Fruit fly (Drosophila melanogaster): ENCODE results near the gene CG12880.

CG12880 gene

DNA sequence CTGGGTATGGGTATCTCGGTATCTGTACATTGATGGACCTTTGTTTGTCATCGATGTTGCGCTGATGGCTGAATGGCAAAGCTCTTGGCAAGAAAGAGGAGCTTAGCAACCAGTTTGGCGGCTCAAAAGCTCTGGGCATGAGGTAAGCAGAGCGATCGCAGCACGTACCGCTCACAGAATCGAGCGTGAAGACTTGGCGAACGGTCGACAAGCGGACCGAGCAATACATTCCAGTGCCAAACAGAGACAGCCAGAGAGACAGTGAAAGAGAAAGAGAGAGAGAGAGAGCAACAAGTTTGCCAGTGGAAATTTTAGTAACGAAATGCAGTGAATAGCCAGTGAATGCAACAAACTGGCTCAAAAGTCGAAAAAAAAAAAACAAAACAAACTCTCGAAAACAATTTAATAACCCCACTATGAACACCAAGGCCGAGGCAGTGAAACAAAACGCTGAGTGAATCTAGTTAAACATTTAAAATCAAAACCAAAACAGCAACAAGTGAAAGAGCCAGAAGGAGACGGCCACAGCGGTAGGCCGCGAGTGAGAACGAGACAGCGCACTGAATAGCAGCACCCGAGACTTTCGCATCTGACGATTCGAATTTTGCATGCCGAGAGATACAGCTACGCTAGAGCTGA, 50.7 kb downstream of the CG12880 start, which contains the start of gene Ets98B:
Gene Ets98B (plus strand): TSS at position 172 of the 639 bp plus-strand sequence.
- peak; percentile 43 for TF ChIP-seq CG13204 (GFP tag; optimal IDR thresholded peaks at IDR 0.05)
- TF ChIP-seq Pif1B (GFP tag; optimal IDR thresholded peaks at IDR 0.05) = peak; percentile 30
- no peak for TF ChIP-seq Snoo (tag; optimal IDR thresholded peaks at IDR 0.05)
- peak; percentile 71 for TF ChIP-seq CG4496 (GFP tag; IDR thresholded peaks at IDR 0.05)
- no peak for TF ChIP-seq gl (tag; optimal IDR thresholded peaks at IDR 0.05)
- peak; percentile 17 for TF ChIP-seq CG8159 (tag; optimal IDR thresholded peaks at IDR 0.05)
- 0 out of 2 replicates have a peak, but pooled peaks have one; percentile 52 for TF ChIP-seq Ets98B (GFP tag; IDR thresholded peaks at IDR 0.05)
- 0 out of 3 replicates have a peak, but pooled peaks have one; percentile 30 for TF ChIP-seq fd96Ca (GFP tag; IDR thresholded peaks at IDR 0.05)
- TF ChIP-seq Pif1A (GFP tag; optimal IDR thresholded peaks at IDR 0.05) = no peak

dm6 chr3R:27737038-27737437, 51.3 kb downstream of the CG12880 start:
- TF ChIP-seq rn (GFP tag; IDR thresholded peaks at IDR 0.05) (no peak), CG13204 (GFP tag; optimal IDR thresholded peaks at IDR 0.05) (no peak), CG17806 (tag; optimal IDR thresholded peaks at IDR 0.05) (no peak), CG34367 (tag; optimal IDR thresholded peaks at IDR 0.05) (no peak), CG32121 (GFP tag; IDR thresholded peaks at IDR 0.05) (no peak), fd96Ca (GFP tag; IDR thresholded peaks at IDR 0.05) (no peak), CG9948 (tag; optimal IDR thresholded peaks at IDR 0.05) (no peak), gl (tag; optimal IDR thresholded peaks at IDR 0.05) (no peak)

- peak; percentile 33 for TF ChIP-seq CG14655 (GFP tag; optimal IDR thresholded peaks at IDR 0.05)
- TF ChIP-seq CG17806 (tag; optimal IDR thresholded peaks at IDR 0.05) = peak; percentile 19
- TF ChIP-seq fd96Ca (GFP tag; IDR thresholded peaks at IDR 0.05) = peak; percentile 52; the same call in 2 of the 3 replicates
- TF ChIP-seq gl (tag; optimal IDR thresholded peaks at IDR 0.05) = no peak
- TF ChIP-seq Pif1B (GFP tag; optimal IDR thresholded peaks at IDR 0.05) = no peak
- no peak for TF ChIP-seq Pif1A (GFP tag; optimal IDR thresholded peaks at IDR 0.05)
- TF ChIP-seq CG8301 (tag; optimal IDR thresholded peaks at IDR 0.05) = peak; percentile 2
- TF ChIP-seq CG8159 (tag; optimal IDR thresholded peaks at IDR 0.05) = no peak
- no peak for TF ChIP-seq CG9948 (tag; optimal IDR thresholded peaks at IDR 0.05)
- TF ChIP-seq CG12605 (GFP tag; IDR thresholded peaks at IDR 0.05) = no peak
- no peak for TF ChIP-seq CG13204 (GFP tag; optimal IDR thresholded peaks at IDR 0.05)
- peak; percentile 0 for TF ChIP-seq Snoo (tag; optimal IDR thresholded peaks at IDR 0.05)
- peak; percentile 79 for TF ChIP-seq CG4496 (GFP tag; IDR thresholded peaks at IDR 0.05)
- TF ChIP-seq CG34367 (tag; optimal IDR thresholded peaks at IDR 0.05) = no peak
- peak; percentile 88 for TF ChIP-seq Ets98B (GFP tag; IDR thresholded peaks at IDR 0.05)
- TF ChIP-seq rn (GFP tag; IDR thresholded peaks at IDR 0.05) = 0 out of 2 replicates have a peak, but pooled peaks have one; percentile 10
These were observed 52.5 kb downstream of the CG12880 start for dm6 chr3R:27738287-27738686.

dm6 chr3R:27739999-27740398, 54.2 kb downstream of the CG12880 start:
- TF ChIP-seq gl (tag; optimal IDR thresholded peaks at IDR 0.05) (no peak), Snoo (tag; optimal IDR thresholded peaks at IDR 0.05) (no peak), EcR (GFP tag; optimal IDR thresholded peaks at IDR 0.05) (no peak), CG32121 (GFP tag; IDR thresholded peaks at IDR 0.05) (no peak), Ets98B (GFP tag; IDR thresholded peaks at IDR 0.05) (no peak), CG17806 (tag; optimal IDR thresholded peaks at IDR 0.05) (no peak), fd96Ca (GFP tag; IDR thresholded peaks at IDR 0.05) (no peak), CG15710 (tag; optimal IDR thresholded peaks at IDR 0.05) (no peak), Pif1A (GFP tag; optimal IDR thresholded peaks at IDR 0.05) (no peak), CG8301 (tag; optimal IDR thresholded peaks at IDR 0.05) (no peak), CG12605 (GFP tag; IDR thresholded peaks at IDR 0.05) (no peak), Pif1B (GFP tag; optimal IDR thresholded peaks at IDR 0.05) (no peak), CG4496 (GFP tag; IDR thresholded peaks at IDR 0.05) (no peak), CG9948 (tag; optimal IDR thresholded peaks at IDR 0.05) (no peak), CG10348 (GFP tag; IDR thresholded peaks at IDR 0.05) (no peak), CG34367 (tag; optimal IDR thresholded peaks at IDR 0.05) (no peak), CG8159 (tag; optimal IDR thresholded peaks at IDR 0.05) (no peak), D1 (tag; optimal IDR thresholded peaks at IDR 0.05) (no peak), CG14655 (GFP tag; optimal IDR thresholded peaks at IDR 0.05) (no peak)

- no peak for TF ChIP-seq Pif1A (GFP tag; optimal IDR thresholded peaks at IDR 0.05)
- no peak for TF ChIP-seq rn (GFP tag; IDR thresholded peaks at IDR 0.05)
- TF ChIP-seq CG15710 (tag; optimal IDR thresholded peaks at IDR 0.05) = no peak
- TF ChIP-seq CG8159 (tag; optimal IDR thresholded peaks at IDR 0.05) = no peak
- TF ChIP-seq Ets98B (GFP tag; IDR thresholded peaks at IDR 0.05) = no peak
- TF ChIP-seq EcR (GFP tag; optimal IDR thresholded peaks at IDR 0.05) = no peak
- TF ChIP-seq CG17806 (tag; optimal IDR thresholded peaks at IDR 0.05) = no peak
- no peak for TF ChIP-seq CG14655 (GFP tag; optimal IDR thresholded peaks at IDR 0.05)
- no peak for TF ChIP-seq Snoo (tag; optimal IDR thresholded peaks at IDR 0.05)
- TF ChIP-seq CG4496 (GFP tag; IDR thresholded peaks at IDR 0.05) = no peak
- TF ChIP-seq CG8301 (tag; optimal IDR thresholded peaks at IDR 0.05) = no peak
These were observed 54.9 kb downstream of the CG12880 start for dm6 chr3R:27740692-27741091.
